Worm (Caenorhabditis elegans): Measurements from ENCODE around the gene unc-45.

The unc-45 gene

DNA sequence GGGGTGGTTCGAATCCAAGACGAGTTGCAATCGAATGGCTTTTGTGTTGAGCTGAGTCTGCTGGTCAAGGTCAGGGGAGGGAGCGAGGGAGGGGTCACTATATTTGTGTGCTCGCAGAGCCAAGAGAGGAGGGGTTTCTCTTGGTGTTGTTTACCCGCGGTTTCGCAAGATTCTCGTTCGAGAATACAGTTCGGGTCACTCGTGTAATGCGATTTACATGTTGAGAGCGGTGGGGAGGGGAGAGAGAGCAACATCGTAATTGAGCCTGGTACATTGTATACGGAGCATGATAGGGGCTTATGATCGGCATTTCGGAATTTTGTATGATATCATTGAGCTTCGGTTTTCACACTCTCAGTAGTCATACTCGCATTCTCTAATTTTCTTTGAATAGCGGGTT lies 20.8 kb downstream of the unc-45 start, which contains the start of gene F30H5.3:
Gene F30H5.3, minus strand, starts transcription at position 101 of the 400 bp plus-strand sequence.
- TF ChIP-seq dao-5 (tag; optimal IDR thresholded peaks at IDR 0.05), result no peak
- no peak for TF ChIP-seq W03F9.2 (tag; optimal IDR thresholded peaks at IDR 0.05)
- TF ChIP-seq him-1 (tag; optimal IDR thresholded peaks at IDR 0.05), result no peak

DNA sequence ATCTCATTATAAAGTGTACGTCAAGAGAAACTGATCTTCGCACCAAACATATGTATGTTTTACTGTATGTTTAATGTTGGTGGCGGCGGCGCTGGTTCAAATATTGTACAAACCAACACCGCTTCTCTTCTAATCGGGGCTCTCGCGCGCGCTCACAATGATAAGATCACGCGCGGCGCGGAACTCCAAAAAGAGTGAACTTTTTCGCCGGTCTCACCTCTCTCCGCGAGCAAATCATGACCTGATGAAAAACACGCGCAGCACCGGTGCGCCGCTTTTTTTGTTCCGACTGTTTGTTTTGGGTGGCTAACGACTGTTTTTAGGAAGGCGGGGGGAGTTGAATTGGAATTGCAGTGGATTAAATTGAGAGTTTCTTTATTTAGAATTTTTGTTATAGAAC lies 22.0 kb downstream of the unc-45 start:
- TF ChIP-seq dao-5 (tag; optimal IDR thresholded peaks at IDR 0.05) (no peak), W03F9.2 (tag; optimal IDR thresholded peaks at IDR 0.05) (no peak), him-1 (tag; optimal IDR thresholded peaks at IDR 0.05) (no peak)

DNA sequence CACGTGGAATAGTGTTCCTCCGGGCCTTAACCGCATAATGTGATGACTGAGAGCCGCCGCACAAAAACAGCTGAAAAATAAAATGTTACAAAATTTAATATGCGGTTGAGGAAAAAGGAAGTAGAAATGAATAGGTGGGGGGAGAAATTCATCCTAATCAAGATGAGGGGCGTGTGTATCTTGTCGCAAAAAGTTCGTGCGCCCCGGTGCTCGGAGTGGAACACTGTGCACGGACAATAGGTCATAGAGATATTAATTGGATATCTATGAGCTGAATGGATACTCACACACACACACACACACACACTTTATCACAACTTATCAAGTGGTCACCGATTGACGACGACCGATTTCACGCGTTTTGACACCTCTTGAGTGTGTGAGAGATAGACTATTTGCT lies 32.6 kb downstream of the unc-45 start, which contains the start of gene T22F7.3:
Gene T22F7.3, minus strand, starts transcription at position 101 of the 400 bp plus-strand sequence.
- TF ChIP-seq W03F9.2 (tag; optimal IDR thresholded peaks at IDR 0.05), result no peak
- TF ChIP-seq him-1 (tag; optimal IDR thresholded peaks at IDR 0.05), result no peak
- TF ChIP-seq dao-5 (tag; optimal IDR thresholded peaks at IDR 0.05), result no peak

DNA sequence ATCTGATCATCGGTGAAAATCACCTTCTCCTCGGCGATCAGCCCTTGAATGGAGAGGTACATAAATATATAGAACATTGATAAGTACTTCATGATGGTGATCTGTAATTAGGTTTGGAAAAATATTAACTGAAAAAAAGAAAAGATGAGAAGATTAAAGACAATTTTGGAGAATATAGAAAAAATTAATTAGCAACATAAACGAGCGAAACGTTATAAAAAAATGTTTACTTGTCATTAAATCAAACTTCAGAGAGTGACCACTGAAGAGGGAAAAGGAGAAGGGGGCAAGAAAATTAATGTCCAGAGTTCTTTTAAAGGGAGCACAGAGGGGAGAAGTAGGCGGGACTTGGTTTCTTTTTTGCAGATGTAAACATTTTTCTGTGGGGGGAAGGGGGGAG lies 35.5 kb downstream of the unc-45 start, which contains the start of gene T22F7.4:
Gene T22F7.4, minus strand, starts transcription at position 101 of the 400 bp plus-strand sequence.
- no peak for TF ChIP-seq W03F9.2 (tag; optimal IDR thresholded peaks at IDR 0.05)
- no peak for TF ChIP-seq dao-5 (tag; optimal IDR thresholded peaks at IDR 0.05)
- no peak for TF ChIP-seq him-1 (tag; optimal IDR thresholded peaks at IDR 0.05)

DNA sequence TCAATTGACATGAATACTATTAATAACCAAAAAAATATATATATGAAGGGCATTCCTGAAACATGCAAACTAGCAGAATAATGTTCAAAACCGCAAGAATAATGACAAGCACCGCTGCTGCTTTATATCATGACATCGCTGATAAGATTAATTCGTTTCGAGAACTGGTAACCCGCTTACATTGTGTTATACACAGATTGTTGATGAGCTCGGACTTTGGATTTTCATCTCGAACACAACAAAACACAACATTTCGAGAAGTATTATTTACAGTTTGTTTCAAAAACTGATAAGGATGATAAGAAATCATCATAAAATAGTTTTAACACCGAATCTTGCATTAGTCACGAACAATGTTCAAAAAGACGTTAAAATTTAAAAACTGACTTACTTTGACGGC lies 39.6 kb downstream of the unc-45 start:
- no peak for TF ChIP-seq him-1 (tag; optimal IDR thresholded peaks at IDR 0.05)
- no peak for TF ChIP-seq W03F9.2 (tag; optimal IDR thresholded peaks at IDR 0.05)
- no peak for TF ChIP-seq dao-5 (tag; optimal IDR thresholded peaks at IDR 0.05)

DNA sequence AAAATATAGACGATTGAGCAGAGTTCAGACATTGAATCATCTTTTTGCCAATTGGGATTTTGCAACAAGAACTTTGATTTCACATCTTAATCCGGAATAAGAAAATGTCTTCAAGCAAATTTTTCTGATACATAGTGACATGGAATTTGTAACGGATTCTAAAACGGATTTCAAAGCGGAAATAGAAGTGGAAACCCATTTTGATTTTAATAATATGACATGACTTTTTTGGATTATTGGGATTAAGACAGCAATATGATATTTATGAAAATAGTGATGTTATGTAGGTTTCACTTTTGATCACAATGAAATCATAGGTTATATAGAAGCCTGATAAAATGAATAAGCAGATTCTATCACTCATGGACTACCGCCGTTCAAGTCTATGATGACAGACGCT lies 40.8 kb downstream of the unc-45 start:
- TF ChIP-seq him-1 (tag; optimal IDR thresholded peaks at IDR 0.05) (no peak), dao-5 (tag; optimal IDR thresholded peaks at IDR 0.05) (no peak), W03F9.2 (tag; optimal IDR thresholded peaks at IDR 0.05) (no peak)

DNA sequence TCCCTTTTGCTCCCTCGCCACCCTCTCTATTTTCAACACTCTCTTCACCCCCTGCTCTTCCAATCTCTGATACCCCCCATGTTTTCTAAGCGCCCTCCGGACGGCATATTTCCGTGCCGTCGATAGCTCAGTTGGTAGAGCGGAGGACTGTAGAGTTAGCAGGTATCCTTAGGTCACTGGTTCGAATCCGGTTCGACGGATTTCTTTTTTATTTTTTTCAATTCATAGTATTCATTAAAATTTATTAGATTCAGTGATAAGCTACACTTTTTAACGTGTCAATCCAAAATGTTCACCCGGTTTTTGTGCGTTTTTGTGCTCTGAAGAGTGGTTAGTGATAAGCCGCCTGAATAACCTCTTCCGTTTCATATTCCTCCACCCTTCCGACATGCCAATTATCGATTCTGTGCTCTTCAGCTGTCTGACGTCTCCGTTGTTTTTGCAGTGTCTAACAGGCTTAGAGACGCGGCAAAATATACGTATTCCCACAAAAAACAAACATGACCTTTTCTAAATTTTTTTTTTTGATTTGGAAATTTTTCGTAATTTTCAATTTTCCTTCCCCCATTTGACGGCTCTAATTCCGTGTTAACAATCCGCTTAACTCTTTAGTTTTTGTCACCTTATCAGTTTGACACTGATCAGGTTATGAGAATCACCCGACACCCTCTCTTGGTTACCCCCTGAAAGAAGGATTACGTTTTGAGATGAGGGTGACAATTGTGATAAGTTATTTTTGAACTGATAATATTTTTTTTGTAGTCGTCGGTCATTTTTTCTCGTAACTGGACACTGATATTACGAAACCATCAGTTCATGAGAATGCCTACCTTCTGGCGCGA lies 44.1 kb downstream of the unc-45 start:
- TF ChIP-seq W03F9.2 (tag; optimal IDR thresholded peaks at IDR 0.05) (peak; percentile 9), him-1 (tag; optimal IDR thresholded peaks at IDR 0.05) (no peak), dao-5 (tag; optimal IDR thresholded peaks at IDR 0.05) (peak; percentile 67)

DNA sequence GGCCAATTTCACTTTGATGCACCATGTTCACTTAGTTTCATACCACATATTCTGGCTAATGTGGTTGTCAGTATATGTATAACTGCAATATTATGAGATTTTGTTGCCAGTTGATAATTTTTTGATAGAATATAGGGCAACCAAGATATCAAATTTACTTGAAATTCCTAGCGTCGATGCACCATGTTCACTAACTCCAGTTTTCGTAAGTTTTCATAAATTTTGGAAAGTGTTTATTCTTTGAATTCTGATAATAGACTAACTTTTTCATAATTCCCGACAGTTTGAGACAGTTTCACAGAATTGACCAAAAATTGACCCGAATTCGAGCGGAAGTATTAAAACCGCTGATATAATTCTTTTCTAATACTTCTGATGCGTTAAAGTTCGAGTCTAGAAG lies 45.7 kb downstream of the unc-45 start:
- TF ChIP-seq dao-5 (tag; optimal IDR thresholded peaks at IDR 0.05) (no peak), him-1 (tag; optimal IDR thresholded peaks at IDR 0.05) (no peak), W03F9.2 (tag; optimal IDR thresholded peaks at IDR 0.05) (no peak)

DNA sequence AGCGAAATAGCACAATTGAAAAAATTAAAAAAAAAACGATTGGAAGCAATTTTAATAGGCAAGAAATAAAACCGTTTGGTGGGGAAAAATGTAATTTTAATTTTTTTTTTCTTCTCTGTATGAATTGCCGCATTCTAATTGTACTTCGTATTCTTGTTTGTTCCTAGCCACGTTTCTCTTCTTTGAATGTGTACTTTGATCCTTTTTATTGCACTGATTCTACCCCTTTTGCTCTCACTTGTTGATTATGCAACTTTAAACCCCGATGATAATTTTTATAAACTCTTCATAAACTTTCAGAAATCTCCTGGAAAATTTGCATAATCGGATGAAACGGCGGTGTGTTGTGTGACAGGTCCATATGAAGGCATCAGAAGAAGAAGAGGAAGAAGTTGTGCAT lies 50.4 kb downstream of the unc-45 start, which contains the start of gene T22F7.1:
Gene T22F7.1, plus strand, starts transcription at position 301 of the 400 bp plus-strand sequence.
- no peak for TF ChIP-seq W03F9.2 (tag; optimal IDR thresholded peaks at IDR 0.05)
- TF ChIP-seq dao-5 (tag; optimal IDR thresholded peaks at IDR 0.05), result no peak
- TF ChIP-seq him-1 (tag; optimal IDR thresholded peaks at IDR 0.05), result no peak

DNA sequence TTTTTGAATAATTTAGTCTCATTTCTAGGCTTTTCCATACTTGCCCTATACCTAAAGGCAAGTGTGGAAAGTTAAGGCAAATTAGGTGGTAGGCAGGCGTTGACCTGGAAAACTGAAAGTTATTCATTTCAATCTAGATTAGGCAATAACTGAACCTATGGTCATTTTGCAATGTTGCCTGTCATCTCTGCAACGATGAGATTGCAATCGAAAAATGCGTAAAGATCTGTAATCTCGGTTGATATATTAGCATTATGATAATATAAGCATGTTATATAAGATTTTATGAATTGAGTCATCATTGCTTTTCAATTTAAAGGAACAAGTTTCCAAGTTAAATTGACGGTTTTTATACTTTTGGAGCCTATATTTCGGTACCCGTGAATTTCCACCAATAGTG lies 56.4 kb downstream of the unc-45 start:
- no peak for TF ChIP-seq W03F9.2 (tag; optimal IDR thresholded peaks at IDR 0.05)
- no peak for TF ChIP-seq him-1 (tag; optimal IDR thresholded peaks at IDR 0.05)
- no peak for TF ChIP-seq dao-5 (tag; optimal IDR thresholded peaks at IDR 0.05)

DNA sequence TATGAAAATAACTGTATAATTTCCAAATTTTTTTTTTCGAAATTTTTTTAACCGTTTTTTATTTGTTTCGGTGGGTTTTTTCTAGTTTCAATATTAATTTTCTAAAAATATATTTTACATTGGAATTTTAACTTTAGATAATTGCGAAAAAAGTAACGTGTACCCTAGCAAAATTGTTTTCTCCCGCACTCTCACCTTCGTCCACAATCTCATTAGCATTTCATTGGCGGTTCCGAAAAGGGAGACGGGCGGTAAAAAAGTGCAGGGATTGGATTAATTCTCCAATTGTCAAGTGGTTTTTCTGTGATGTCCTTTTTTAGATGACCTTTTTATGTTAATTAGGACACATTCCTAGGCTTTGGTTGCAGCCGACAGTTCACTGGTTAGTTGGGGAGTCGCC lies 57.9 kb downstream of the unc-45 start:
- TF ChIP-seq W03F9.2 (tag; optimal IDR thresholded peaks at IDR 0.05) (no peak), him-1 (tag; optimal IDR thresholded peaks at IDR 0.05) (no peak), dao-5 (tag; optimal IDR thresholded peaks at IDR 0.05) (no peak)

Data from whole organism, L4/young adult.